Fruit fly (Drosophila melanogaster) whole organism, adult: ENCODE data around the gene CG10254.

Experiments
- CG12768 ChIP-seq: fragments of 200-800 bp; sonication (Bioruptor generic); optimal IDR thresholded peaks from 2 replicates; lab custom pipeline; 2017; ENCODE audit warnings: missing biosample characterization, missing genetic modification characterization, mild to moderate bottlenecking, moderate library complexity, missing genetic modification reagents
- CG14711 ChIP-seq: fragments of 200-800 bp; sonication (Bioruptor generic); optimal IDR thresholded peaks from 2 replicates; lab custom pipeline; 2018; ENCODE audit warnings: missing biosample characterization, mild to moderate bottlenecking, missing genetic modification characterization, moderate library complexity
- CG1620 ChIP-seq: fragments of 200-800 bp; sonication (Bioruptor generic); optimal IDR thresholded peaks from 2 replicates; lab custom pipeline; 2016; ENCODE audit warnings: missing biosample characterization, missing genetic modification characterization
- CG33017 ChIP-seq: fragments of 200-800 bp; sonication (Bioruptor generic); optimal IDR thresholded peaks from 2 replicates; lab custom pipeline; 2018; ENCODE audit warnings: missing biosample characterization, mild to moderate bottlenecking, missing genetic modification characterization, moderate library complexity
- Clk ChIP-seq: fragments of 200-800 bp; sonication (Bioruptor generic); optimal IDR thresholded peaks from 2 replicates; lab custom pipeline; 2017; ENCODE audit warnings: missing biosample characterization, missing genetic modification characterization
- kay ChIP-seq: fragments of 200-800 bp; sonication (Bioruptor generic); peaks from one replicate; lab custom pipeline; 2016; ENCODE audit warnings: missing biosample characterization, missing genetic modification characterization, borderline replicate concordance
- pad ChIP-seq: fragments of 200-800 bp; sonication (Bioruptor generic); optimal IDR thresholded peaks from 3 replicates; lab custom pipeline; 2017; ENCODE audit warnings: missing biosample characterization, missing genetic modification characterization, mild to moderate bottlenecking, moderate library complexity, missing genetic modification reagents
- tj ChIP-seq: fragments of 200-800 bp; sonication (Bioruptor generic); optimal IDR thresholded peaks from 3 replicates; lab custom pipeline; 2017; ENCODE audit warnings: missing biosample characterization, mild to moderate bottlenecking, missing genetic modification characterization, moderate library complexity

dm6 chr3R:23682203-23682602 lies 12.6 kb downstream of the CG10254 start, which contains the start of gene CG16710:
- TF ChIP-seq tj (GFP tag; lab: Kevin White, UChicago) (no peak), Clk (GFP tag; lab: Kevin White, UChicago) (no peak), CG1620 (no peak), CG12768 (GFP tag; lab: Kevin White, UChicago) (no peak), pad (GFP tag; lab: Kevin White, UChicago) (no peak), CG33017 (tag; lab: Kevin White, UChicago) (no peak), CG14711 (tag; lab: Kevin White, UChicago) (no peak), kay (GFP tag; lab: Kevin White, UChicago) (no peak)
